Fruit fly (Drosophila melanogaster) whole organism, wandering third instar larva: ENCODE measurements around the gene CG43229.

ENCODE experiments used
- Abd-B ChIP-seq: fragments of >200 bp; optimal IDR thresholded peaks from 2 replicates; lab custom pipeline; 2017; ENCODE audit warnings: missing biosample characterization, missing genetic modification characterization
- CG32264 ChIP-seq: fragments of 200-800 bp; sonication (Bioruptor generic); optimal IDR thresholded peaks from 2 replicates; lab custom pipeline; 2016; ENCODE audit warnings: missing biosample characterization, missing genetic modification characterization
- CG9705 ChIP-seq: fragments of 200-800 bp; sonication (Bioruptor generic); optimal IDR thresholded peaks from 2 replicates; lab custom pipeline; 2018; ENCODE audit warnings: missing biosample characterization, mild to moderate bottlenecking, missing genetic modification characterization
- CrebA ChIP-seq: fragments of 200-800 bp; sonication (Bioruptor generic); optimal IDR thresholded peaks from 2 replicates; lab custom pipeline; 2016; ENCODE audit warnings: missing biosample characterization, mild to moderate bottlenecking, missing genetic modification characterization, borderline replicate concordance
- Dfd ChIP-seq: fragments of >200 bp; optimal IDR thresholded peaks from 2 replicates; lab custom pipeline; 2017; ENCODE audit warnings: missing biosample characterization, missing genetic modification characterization
- Dif ChIP-seq: fragments of 200-275, 200-300 bp; sonication (Bioruptor generic); optimal IDR thresholded peaks from 2 replicates; lab custom pipeline; 2018; ENCODE audit warnings: missing biosample characterization, missing genetic modification characterization; ENCODE audit not compliant: partially characterized antibody
- GATAd ChIP-seq: sonication (Bioruptor generic); optimal IDR thresholded peaks from 2 replicates; lab custom pipeline; 2016; ENCODE audit warnings: missing biosample characterization, missing genetic modification characterization
- HLH106 ChIP-seq: fragments of 200-800 bp; optimal IDR thresholded peaks from 3 replicates; lab custom pipeline; 2019; ENCODE audit warnings: missing biosample characterization, mild to moderate bottlenecking, missing genetic modification characterization, moderate library complexity
- Hnf4 ChIP-seq: fragments of 200-800 bp; sonication (Bioruptor generic); optimal IDR thresholded peaks from 2 replicates; lab custom pipeline; 2016; ENCODE audit warnings: missing biosample characterization, mild to moderate bottlenecking, missing genetic modification characterization
- Hr78 ChIP-seq: fragments of >200 bp; optimal IDR thresholded peaks from 2 replicates; lab custom pipeline; 2017; ENCODE audit warnings: missing biosample characterization, missing genetic modification characterization
- Hr83 ChIP-seq: fragments of 200-300 bp; sonication (Bioruptor generic); optimal IDR thresholded peaks from 2 replicates; lab custom pipeline; 2016; ENCODE audit warnings: missing biosample characterization, mild to moderate bottlenecking, missing genetic modification characterization, moderate library complexity; ENCODE audit not compliant: poor library complexity, severe bottlenecking
- Jra ChIP-seq: sonication (Bioruptor generic); optimal IDR thresholded peaks from 2 replicates; lab custom pipeline; 2016; ENCODE audit warnings: missing biosample characterization, missing genetic modification characterization
- Mio ChIP-seq: sonication (Bioruptor generic); optimal IDR thresholded peaks from 2 replicates; lab custom pipeline; 2016; ENCODE audit warnings: missing biosample characterization, missing genetic modification characterization
- Myc ChIP-seq: fragments of >200 bp; optimal IDR thresholded peaks from 2 replicates; lab custom pipeline; 2017
- N ChIP-seq: fragments of >200 bp; optimal IDR thresholded peaks from 2 replicates; lab custom pipeline; 2018; ENCODE audit warnings: missing biosample characterization, missing external identifiers, missing genetic modification characterization
- OdsH ChIP-seq: fragments of 200-800 bp; sonication (Bioruptor generic); optimal IDR thresholded peaks from 2 replicates; lab custom pipeline; 2016; ENCODE audit warnings: missing biosample characterization, mild to moderate bottlenecking, missing genetic modification characterization
- Rel ChIP-seq, 2 experiments: fragments of 200-800 bp; sonication (Bioruptor generic) in 1 of 2; optimal IDR thresholded peaks; 2 replicates in 1 of 2; 3 replicates in 1 of 2; lab custom pipeline; 2016 to 2019; ENCODE audit warnings: mild to moderate bottlenecking in 2 of 2, missing biosample characterization in 2 of 2, missing genetic modification characterization in 2 of 2, moderate library complexity in 1 of 2
- Sp1 ChIP-seq: fragments of 200-800 bp; sonication (Bioruptor generic); optimal IDR thresholded peaks from 3 replicates; lab custom pipeline; 2019; ENCODE audit warnings: missing biosample characterization, mild to moderate bottlenecking, missing genetic modification characterization, moderate library complexity
- Vsx2 ChIP-seq: fragments of 200-300, 225-300 bp; sonication (Bioruptor generic); optimal IDR thresholded peaks from 2 replicates; lab custom pipeline; 2018; ENCODE audit warnings: missing biosample characterization, missing genetic modification characterization; ENCODE audit not compliant: partially characterized antibody
- br ChIP-seq: fragments of 200-800 bp; sonication (Bioruptor generic); optimal IDR thresholded peaks from 2 replicates; lab custom pipeline; 2016; ENCODE audit warnings: missing biosample characterization, missing genetic modification characterization
- brk ChIP-seq: fragments of 200-800 bp; sonication (Bioruptor generic); optimal IDR thresholded peaks from 2 replicates; lab custom pipeline; 2016; ENCODE audit warnings: missing biosample characterization, mild to moderate bottlenecking, missing genetic modification characterization
- dl ChIP-seq, 2 experiments: fragments of 175-275, 200-275 bp in 1 of 2; fragments of 200-275 bp in 1 of 2; sonication (Bioruptor generic); optimal IDR thresholded peaks; lab custom pipeline; 2018; ENCODE audit warnings: mild to moderate bottlenecking in 2 of 2, missing biosample characterization in 2 of 2, missing genetic modification characterization in 2 of 2, moderate library complexity in 2 of 2; ENCODE audit not compliant: partially characterized antibody in 2 of 2, insufficient read depth in 1 of 2
- dmrt93B ChIP-seq: fragments of 200-800 bp; sonication (Bioruptor generic); optimal IDR thresholded peaks from 2 replicates; lab custom pipeline; 2018; ENCODE audit warnings: missing biosample characterization, mild to moderate bottlenecking, missing genetic modification characterization
- dsf ChIP-seq: sonication (Bioruptor generic); optimal IDR thresholded peaks from 2 replicates; lab custom pipeline; 2016; ENCODE audit warnings: missing biosample characterization, missing genetic modification characterization, borderline replicate concordance
- ey ChIP-seq: fragments of 200-800 bp; sonication (Bioruptor generic); optimal IDR thresholded peaks from 2 replicates; lab custom pipeline; 2016; ENCODE audit warnings: missing biosample characterization, missing genetic modification characterization
- foxo ChIP-seq, 2 experiments: fragments of 200-800 bp; sonication (Bioruptor generic); optimal IDR thresholded peaks; 2 replicates in 1 of 2; 3 replicates in 1 of 2; lab custom pipeline; 2016 to 2017; ENCODE audit warnings: missing biosample characterization in 2 of 2, missing genetic modification characterization in 2 of 2
- fru ChIP-seq: fragments of 200-800 bp; sonication (Bioruptor generic); optimal IDR thresholded peaks from 3 replicates; lab custom pipeline; 2016; ENCODE audit warnings: missing biosample characterization, mild to moderate bottlenecking, missing genetic modification characterization
- h ChIP-seq: fragments of 200-800 bp; sonication (Bioruptor generic); optimal IDR thresholded peaks from 3 replicates; lab custom pipeline; 2016; ENCODE audit warnings: missing biosample characterization, mild to moderate bottlenecking, missing genetic modification characterization
- jim ChIP-seq: fragments of 175-275, 200-325 bp; sonication (Bioruptor generic); optimal IDR thresholded peaks from 2 replicates; lab custom pipeline; 2016; ENCODE audit warnings: missing biosample characterization, mild to moderate bottlenecking, missing genetic modification characterization
- lola ChIP-seq: fragments of >200 bp; optimal IDR thresholded peaks from 2 replicates; lab custom pipeline; 2017; ENCODE audit warnings: missing biosample characterization, missing genetic modification characterization
- pan ChIP-seq: fragments of >200 bp; optimal IDR thresholded peaks from 2 replicates; lab custom pipeline; 2017
- psq ChIP-seq: fragments of 200-800 bp; sonication (Bioruptor generic); optimal IDR thresholded peaks from 3 replicates; lab custom pipeline; 2017; ENCODE audit warnings: missing biosample characterization, mild to moderate bottlenecking, missing genetic modification characterization, moderate library complexity
- rgr ChIP-seq: fragments of 200-800 bp; sonication (Bioruptor generic); optimal IDR thresholded peaks from 3 replicates; lab custom pipeline; 2016; ENCODE audit warnings: missing biosample characterization, mild to moderate bottlenecking, missing genetic modification characterization
- sage ChIP-seq: fragments of 200-800 bp; sonication (Bioruptor generic); optimal IDR thresholded peaks from 2 replicates; lab custom pipeline; 2016; ENCODE audit warnings: missing biosample characterization, mild to moderate bottlenecking, missing genetic modification characterization
- sv ChIP-seq: fragments of 200-800 bp; sonication (Bioruptor generic); optimal IDR thresholded peaks from 3 replicates; lab custom pipeline; 2016; ENCODE audit warnings: missing biosample characterization, missing genetic modification characterization
- tai ChIP-seq: sonication (Bioruptor generic); optimal IDR thresholded peaks from 2 replicates; lab custom pipeline; 2016; ENCODE audit warnings: missing biosample characterization, missing genetic modification characterization
- usp ChIP-seq: fragments of >200 bp; optimal IDR thresholded peaks from 2 replicates; lab custom pipeline; 2017; ENCODE audit warnings: missing biosample characterization, missing genetic modification characterization
- woc ChIP-seq: sonication (Bioruptor generic); optimal IDR thresholded peaks from 2 replicates; lab custom pipeline; 2016; ENCODE audit warnings: missing biosample characterization, mild to moderate bottlenecking, missing genetic modification characterization

The CG43229 gene

dm6 chrX:18092810-18093222, 45.5 kb upstream of the CG43229 start, which contains the start of gene RhoGAP16F (continued):
- TF ChIP-seq woc = peak; percentile 89
- peak; percentile 84 for TF ChIP-seq HLH106 (tag; lab: Kevin White, UChicago)
- no peak for TF ChIP-seq jim (GFP tag; lab: Kevin White, UChicago)

DNA sequence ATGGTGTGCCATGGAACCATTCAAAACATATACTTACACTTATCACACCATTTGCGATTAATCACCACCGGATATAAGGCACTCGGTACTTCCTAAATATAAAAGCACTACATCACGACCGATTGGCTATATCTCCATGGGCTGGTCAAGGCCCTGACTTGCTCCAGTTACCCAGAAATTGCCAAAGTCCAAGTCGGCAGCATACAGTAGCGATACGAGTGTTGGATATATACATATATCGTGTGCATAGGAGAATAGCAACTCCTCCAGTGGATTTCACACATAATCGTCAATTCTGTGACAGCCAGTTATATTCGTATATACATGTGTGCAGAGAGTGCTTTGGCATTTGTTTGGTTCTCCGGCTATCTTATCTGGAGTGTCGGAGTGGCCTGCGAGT, 44.2 kb upstream of the CG43229 start:
- no peak for TF ChIP-seq brk (GFP tag; lab: Kevin White, UChicago)
- no peak for TF ChIP-seq CG9705 (GFP tag; lab: Kevin White, UChicago)
- no peak for TF ChIP-seq Dfd (GFP tag; lab: Kevin White, UChicago)
- TF ChIP-seq h (GFP tag; lab: Kevin White, UChicago) = no peak
- no peak for TF ChIP-seq Jra (GFP tag; lab: Kevin White, UChicago)
- TF ChIP-seq Myc (lab: Kevin White, UChicago) = no peak
- TF ChIP-seq HLH106 (tag; lab: Kevin White, UChicago) = no peak

DNA sequence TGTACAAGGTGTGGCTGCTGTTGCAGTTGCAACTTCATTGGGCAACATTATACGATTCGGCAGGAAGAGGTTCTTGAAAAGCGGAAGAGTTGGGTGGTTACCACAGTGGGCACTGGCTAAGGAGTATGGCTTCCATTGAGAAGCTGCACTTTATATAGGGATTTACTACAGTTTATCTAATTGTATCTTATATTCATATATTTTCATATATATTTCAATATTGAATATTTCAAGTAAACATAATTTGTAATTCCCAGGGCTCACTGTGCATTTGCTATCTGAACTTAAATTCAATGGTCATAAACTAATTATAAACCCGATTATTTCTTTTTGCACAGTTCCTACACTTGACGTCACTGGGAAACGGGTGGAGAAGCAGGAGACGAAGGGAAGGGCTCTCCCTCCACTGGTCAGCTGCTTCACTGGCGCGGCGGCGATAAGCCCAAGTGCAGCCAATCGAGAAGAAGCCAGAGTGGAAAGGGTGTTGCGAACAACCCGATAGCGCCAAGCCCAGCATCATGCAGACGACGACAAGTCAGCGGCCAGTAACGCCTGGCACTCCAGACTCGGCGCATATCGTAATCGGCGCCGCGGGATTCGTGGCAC, 43.5 kb upstream of the CG43229 start:
- TF ChIP-seq pan (lab: Kevin White, UChicago) (no peak), sv (no peak), dmrt93B (GFP tag; lab: Kevin White, UChicago) (peak; percentile 28), jim (GFP tag; lab: Kevin White, UChicago) (no peak), Hr78 (GFP tag; lab: Kevin White, UChicago) (no peak), tai (no peak), Rel (GFP tag; optimal IDR thresholded peaks at IDR 0.05; lab: Kevin White, UChicago) (no peak), Rel (tag; optimal IDR thresholded peaks at IDR 0.05; lab: Kevin White, UChicago) (no peak), N (GFP tag; lab: Kevin White, UChicago) (no peak), Sp1 (GFP tag; lab: Kevin White, UChicago) (peak; percentile 59), dsf (GFP tag; lab: Kevin White, UChicago) (no peak), CG9705 (GFP tag; lab: Kevin White, UChicago) (no peak), HLH106 (tag; lab: Kevin White, UChicago) (peak; percentile 45), brk (GFP tag; lab: Kevin White, UChicago) (no peak), Abd-B (no peak), dl (GFP tag; optimal IDR thresholded peaks at IDR 0.05; lab: Kevin White, UChicago; ENCODE audit: insufficient read depth in 1 of 2, partially characterized antibody in 2 of 2) (no peak), Hr83 (GFP tag; lab: Kevin White, UChicago) (no peak), Dif (GFP tag; lab: Kevin White, UChicago) (no peak), woc (no peak), Vsx2 (GFP tag; lab: Kevin White, UChicago) (no peak), CG32264 (GFP tag; lab: Kevin White, UChicago) (no peak), Myc (lab: Kevin White, UChicago) (no peak), CrebA (GFP tag; lab: Kevin White, UChicago) (no peak), Mio (GFP tag; lab: Kevin White, UChicago) (no peak), lola (GFP tag; lab: Kevin White, UChicago) (no peak), foxo (GFP tag; optimal IDR thresholded peaks at IDR 0.05; lab: Kevin White, UChicago) (peak in 1 of 2 experiments; percentile 78), rgr (GFP tag; lab: Kevin White, UChicago) (peak; percentile 69), fru (GFP tag; lab: Kevin White, UChicago) (peak; percentile 50), usp (no peak), br (GFP tag; lab: Kevin White, UChicago) (peak; percentile 14), sage (GFP tag; lab: Kevin White, UChicago) (no peak), Dfd (GFP tag; lab: Kevin White, UChicago) (no peak), Hnf4 (GFP tag; lab: Kevin White, UChicago) (peak; percentile 43), ey (peak; percentile 41), psq (GFP tag; lab: Kevin White, UChicago) (peak; percentile 63), OdsH (GFP tag; lab: Kevin White, UChicago) (peak; percentile 65), h (GFP tag; lab: Kevin White, UChicago) (peak; percentile 68), GATAd (GFP tag; lab: Kevin White, UChicago) (no peak), Jra (GFP tag; lab: Kevin White, UChicago) (no peak)
